Worm (Caenorhabditis elegans) whole organism, L3 larva: ENCODE measurements around the gene VY10G11R.1.

ENCODE experiments used
- ceh-9 ChIP-seq: sonication (generic microtip); optimal IDR thresholded peaks from 2 replicates; lab custom pipeline; 2018; ENCODE audit warnings: missing biosample characterization, missing genetic modification characterization
- eor-1 ChIP-seq, 2 experiments: fragments of 150-350 bp; optimal IDR thresholded peaks; 2 replicates each; lab custom pipeline; 2014 to 2018; ENCODE audit warnings: missing biosample characterization in 2 of 2, missing genetic modification characterization in 2 of 2
- nhr-12 ChIP-seq: fragments of 150-350 bp; optimal IDR thresholded peaks from 2 replicates; lab custom pipeline; 2014; ENCODE audit warnings: missing biosample characterization, missing genetic modification characterization
- nhr-76 ChIP-seq: fragments of 150-350 bp; sonication (generic microtip); optimal IDR thresholded peaks from 5 replicates; lab custom pipeline; 2014; ENCODE audit warnings: missing biosample characterization, missing genetic modification characterization
- snpc-4 ChIP-seq: fragments of 150-350 bp; optimal IDR thresholded peaks from 2 replicates; lab custom pipeline; 2014; ENCODE audit warnings: missing biosample characterization, missing genetic modification characterization
- zag-1 ChIP-seq: fragments of 150-350 bp; optimal IDR thresholded peaks from 2 replicates; lab custom pipeline; 2014; ENCODE audit warnings: missing biosample characterization, missing genetic modification characterization
- ztf-11 ChIP-seq: fragments of 150-350 bp; optimal IDR thresholded peaks from 2 replicates; lab custom pipeline; 2014; ENCODE audit warnings: missing biosample characterization, missing genetic modification characterization

- TF ChIP-seq nhr-76 (no peak), nhr-12 (tag; lab: Kevin White, UChicago) (no peak), snpc-4 (tag; lab: Kevin White, UChicago) (no peak), eor-1 (tag; optimal IDR thresholded peaks at IDR 0.05; lab: Kevin White, UChicago) (no peak), ceh-9 (tag; lab: Kevin White, UChicago) (no peak), ztf-11 (tag; lab: Kevin White, UChicago) (no peak), zag-1 (tag; lab: Kevin White, UChicago) (no peak)
Observed at ce11 chrIV:16431929-16432328, 38.9 kb downstream of the VY10G11R.1 start, which contains the start of gene dlc-3.
